Fruit fly (Drosophila melanogaster) whole organism, embryonic: ENCODE results near the gene Hat1.
A peak's percentile ranks its signal among the peaks of the same experiment; 100 is the strongest.

Source experiments
- Ada2b ChIP-seq: fragments of 200-800 bp; sonication (Bioruptor generic); IDR thresholded peaks from 2 replicates; pipeline ENCODE4 v1.3.6; 2022; ENCODE audit warnings: missing biosample characterization, missing genetic modification characterization
- Adf1 ChIP-seq: fragments of 200-800 bp; sonication (Bioruptor generic); IDR thresholded peaks from 2 replicates; pipeline ENCODE4 v1.3.6; 2022; ENCODE audit warnings: missing biosample characterization, missing genetic modification characterization
- CG10654 ChIP-seq: fragments of 200-800 bp; sonication (Bioruptor generic); optimal IDR thresholded peaks from 2 replicates; lab custom pipeline; 2016; ENCODE audit warnings: missing biosample characterization, missing genetic modification characterization
- CG11093 ChIP-seq: fragments of 200-800 bp; sonication (Bioruptor generic); IDR thresholded peaks from 3 replicates; pipeline ENCODE4 v1.3.6; 2022; ENCODE audit warnings: missing biosample characterization, missing genetic modification characterization
- CG12071 ChIP-seq: fragments of 200-800 bp; sonication (Bioruptor generic); optimal IDR thresholded peaks from 3 replicates; lab custom pipeline; 2018; ENCODE audit warnings: missing biosample characterization, mild to moderate bottlenecking, missing genetic modification characterization
- CG12236 ChIP-seq: fragments of 200-800 bp; sonication (Bioruptor generic); optimal IDR thresholded peaks from 2 replicates; lab custom pipeline; 2016; ENCODE audit warnings: missing biosample characterization, missing genetic modification characterization
- CG14050 ChIP-seq: fragments of 200-800 bp; sonication (Bioruptor generic); IDR thresholded peaks from 3 replicates; pipeline ENCODE4 v1.3.6; 2022; ENCODE audit warnings: missing biosample characterization, missing genetic modification characterization
- CG1602 ChIP-seq: fragments of 200-800 bp; sonication (Bioruptor generic); optimal IDR thresholded peaks from 3 replicates; lab custom pipeline; 2016; ENCODE audit warnings: missing biosample characterization, missing genetic modification characterization
- CG17912 ChIP-seq: fragments of 200-800 bp; sonication (Bioruptor generic); optimal IDR thresholded peaks from 2 replicates; lab custom pipeline; 2018; ENCODE audit warnings: missing biosample characterization, mild to moderate bottlenecking, missing genetic modification characterization
- CG18262 ChIP-seq: fragments of 200-800 bp; optimal IDR thresholded peaks from 3 replicates; lab custom pipeline; 2019; ENCODE audit warnings: missing biosample characterization, mild to moderate bottlenecking, missing genetic modification characterization, moderate library complexity
- CG2875 ChIP-seq: fragments of 200-800 bp; sonication (Bioruptor generic); optimal IDR thresholded peaks from 2 replicates; lab custom pipeline; 2017; ENCODE audit warnings: missing biosample characterization, mild to moderate bottlenecking, missing genetic modification characterization, missing genetic modification reagents
- CG32767 ChIP-seq: fragments of 200-800 bp; sonication (Bioruptor generic); IDR thresholded peaks from 2 replicates; pipeline ENCODE4 v1.3.6; 2022; ENCODE audit warnings: missing biosample characterization, missing genetic modification characterization
- CG3407 ChIP-seq: fragments of 200-800 bp; sonication (Bioruptor generic); optimal IDR thresholded peaks from 2 replicates; lab custom pipeline; 2018; ENCODE audit warnings: missing biosample characterization, mild to moderate bottlenecking, missing genetic modification characterization
- CG4730 ChIP-seq: fragments of 200-800 bp; sonication (Bioruptor generic); IDR thresholded peaks from 2 replicates; pipeline ENCODE4 v1.3.6; 2022; ENCODE audit warnings: missing biosample characterization, missing genetic modification characterization
- CG6272 ChIP-seq: fragments of 200-800 bp; sonication (Bioruptor generic); IDR thresholded peaks from 2 replicates; pipeline ENCODE4 v1.3.6; 2022; ENCODE audit warnings: missing biosample characterization, missing genetic modification characterization
- CG6689 ChIP-seq: fragments of 200-800 bp; sonication (Bioruptor generic); IDR thresholded peaks from 2 replicates; pipeline ENCODE4 v1.3.6; 2022; ENCODE audit warnings: missing biosample characterization, missing genetic modification characterization
- CG8359 ChIP-seq: fragments of 200-800 bp; sonication (Bioruptor generic); optimal IDR thresholded peaks from 2 replicates; lab custom pipeline; 2017; ENCODE audit warnings: missing biosample characterization, mild to moderate bottlenecking, missing genetic modification characterization, borderline replicate concordance
- CG8388 ChIP-seq: fragments of 200-800 bp; sonication (Bioruptor generic); optimal IDR thresholded peaks from 2 replicates; lab custom pipeline; 2019; ENCODE audit warnings: missing biosample characterization, mild to moderate bottlenecking, missing genetic modification characterization, moderate library complexity
- CG8944 ChIP-seq: fragments of 200-800 bp; sonication (Bioruptor generic); optimal IDR thresholded peaks from 3 replicates; lab custom pipeline; 2016; ENCODE audit warnings: missing biosample characterization, missing genetic modification characterization
- CG9609 ChIP-seq: fragments of 200-800 bp; sonication (Bioruptor generic); optimal IDR thresholded peaks from 3 replicates; lab custom pipeline; 2016; ENCODE audit warnings: missing biosample characterization, missing genetic modification characterization
- Drgx ChIP-seq: fragments of 200-800 bp; sonication (Bioruptor generic); IDR thresholded peaks from 2 replicates; pipeline ENCODE4 v1.3.6; 2022; ENCODE audit warnings: missing biosample characterization, missing genetic modification characterization
- E2f2 ChIP-seq: fragments of 200-800 bp; sonication (Bioruptor generic); IDR thresholded peaks from 2 replicates; pipeline ENCODE4 v1.3.6; 2022; ENCODE audit warnings: missing biosample characterization, missing genetic modification characterization
- Gug ChIP-seq: fragments of 200-800 bp; sonication (Bioruptor generic); IDR thresholded peaks from 4 replicates; pipeline ENCODE4 v1.3.6; 2022; ENCODE audit warnings: missing biosample characterization, missing genetic modification characterization
- Lim3 ChIP-seq: fragments of 200-800 bp; sonication (Bioruptor generic); IDR thresholded peaks from 2 replicates; pipeline ENCODE4 v1.3.6; 2022; ENCODE audit warnings: missing biosample characterization, missing genetic modification characterization
- MBD-R2 ChIP-seq: fragments of 200-800 bp; sonication (Bioruptor generic); IDR thresholded peaks from 2 replicates; pipeline ENCODE4 v1.3.6; 2022; ENCODE audit warnings: missing biosample characterization, missing genetic modification characterization
- Max ChIP-seq: fragments of 200-800 bp; sonication (Bioruptor generic); optimal IDR thresholded peaks from 2 replicates; lab custom pipeline; 2016; ENCODE audit warnings: missing biosample characterization, mild to moderate bottlenecking, missing genetic modification characterization
- Med ChIP-seq: fragments of 200-800 bp; sonication (Bioruptor generic); peaks from one replicate; lab custom pipeline; 2016; ENCODE audit warnings: missing biosample characterization, missing genetic modification characterization, mild to moderate bottlenecking, inconsistent platforms, moderate library complexity
- Mes4 ChIP-seq: fragments of 200-800 bp; sonication (Bioruptor generic); optimal IDR thresholded peaks from 2 replicates; lab custom pipeline; 2016; ENCODE audit warnings: missing biosample characterization, missing genetic modification characterization
- NC2β ChIP-seq: fragments of 200-800 bp; sonication (Bioruptor generic); optimal IDR thresholded peaks from 2 replicates; lab custom pipeline; 2016; ENCODE audit warnings: missing biosample characterization, missing genetic modification characterization
- Optix ChIP-seq: fragments of 200-800 bp; sonication (Bioruptor generic); IDR thresholded peaks from 3 replicates; pipeline ENCODE4 v1.3.6; 2022; ENCODE audit warnings: missing biosample characterization, missing genetic modification characterization
- Ravus ChIP-seq: fragments of 200-800 bp; sonication (Bioruptor generic); IDR thresholded peaks from 2 replicates; pipeline ENCODE4 v1.3.6; 2022; ENCODE audit warnings: missing biosample characterization, missing genetic modification characterization
- Scr ChIP-seq: fragments of 200-800 bp; sonication (Bioruptor generic); IDR thresholded peaks from 2 replicates; pipeline ENCODE4 v1.3.6; 2022; ENCODE audit warnings: missing biosample characterization, missing genetic modification characterization; ENCODE audit not compliant: partially characterized antibody
- Taf1 ChIP-seq: fragments of 200-800 bp; sonication (Bioruptor generic); IDR thresholded peaks from 2 replicates; pipeline ENCODE4 v1.3.6; 2022; ENCODE audit warnings: missing biosample characterization, missing genetic modification characterization
- bbx ChIP-seq: fragments of 200-800 bp; sonication (Bioruptor generic); IDR thresholded peaks from 2 replicates; pipeline ENCODE4 v1.3.6; 2022; ENCODE audit warnings: missing biosample characterization, missing genetic modification characterization; ENCODE audit not compliant: partially characterized antibody
- crol ChIP-seq: fragments of 200-800 bp; sonication (Bioruptor generic); IDR thresholded peaks from 2 replicates; pipeline ENCODE4 v1.3.6; 2022; ENCODE audit warnings: missing biosample characterization, missing genetic modification characterization
- exex ChIP-seq: fragments of 200-800 bp; sonication (Bioruptor generic); optimal IDR thresholded peaks from 4 replicates; lab custom pipeline; 2018; ENCODE audit warnings: missing biosample characterization, mild to moderate bottlenecking, missing genetic modification characterization, moderate library complexity
- eyg ChIP-seq: fragments of 200-800 bp; sonication (Bioruptor generic); optimal IDR thresholded peaks from 3 replicates; lab custom pipeline; 2016; ENCODE audit warnings: missing biosample characterization, missing genetic modification characterization
- gce ChIP-seq: fragments of 200-800 bp; sonication (Bioruptor generic); IDR thresholded peaks from 3 replicates; pipeline ENCODE4 v1.3.6; 2022; ENCODE audit warnings: missing biosample characterization, missing genetic modification characterization
- gt ChIP-seq: fragments of 200-800 bp; sonication (Bioruptor generic); IDR thresholded peaks from 2 replicates; pipeline ENCODE4 v1.3.6; 2022; ENCODE audit warnings: missing biosample characterization, missing genetic modification characterization
- ham ChIP-seq: fragments of 200-800 bp; sonication (Bioruptor generic); IDR thresholded peaks from 2 replicates; pipeline ENCODE4 v1.3.6; 2022; ENCODE audit warnings: missing biosample characterization, missing genetic modification characterization
- inv ChIP-seq: fragments of 200-800 bp; sonication (Bioruptor generic); IDR thresholded peaks from 2 replicates; pipeline ENCODE4 v1.3.6; 2022; ENCODE audit warnings: missing biosample characterization, missing genetic modification characterization; ENCODE audit not compliant: partially characterized antibody
- nau ChIP-seq: fragments of 200-800 bp; sonication (Bioruptor generic); optimal IDR thresholded peaks from 3 replicates; lab custom pipeline; 2017; ENCODE audit warnings: missing biosample characterization, mild to moderate bottlenecking, missing genetic modification characterization, missing genetic modification reagents
- nom ChIP-seq: fragments of 200-800 bp; sonication (Bioruptor generic); optimal IDR thresholded peaks from 2 replicates; lab custom pipeline; 2017; ENCODE audit warnings: missing biosample characterization, missing genetic modification characterization, mild to moderate bottlenecking, moderate library complexity, missing genetic modification reagents
- otp ChIP-seq: fragments of 200-800 bp; sonication (Bioruptor generic); IDR thresholded peaks from 3 replicates; pipeline ENCODE4, ENCODE4 v1.3.6; 2022; ENCODE audit warnings: missing biosample characterization, missing genetic modification characterization
- pb ChIP-seq: fragments of 200-800 bp; sonication (Bioruptor generic); optimal IDR thresholded peaks from 3 replicates; lab custom pipeline; 2016; ENCODE audit warnings: missing biosample characterization, missing genetic modification characterization
- pita ChIP-seq: fragments of 200-800 bp; sonication (Bioruptor generic); optimal IDR thresholded peaks from 2 replicates; lab custom pipeline; 2017; ENCODE audit warnings: missing biosample characterization, mild to moderate bottlenecking, missing genetic modification characterization
- pzg ChIP-seq: fragments of 200-800 bp; sonication (Bioruptor generic); optimal IDR thresholded peaks from 3 replicates; lab custom pipeline; 2018; ENCODE audit warnings: missing biosample characterization, mild to moderate bottlenecking, missing genetic modification characterization, moderate library complexity
- ranshi ChIP-seq: fragments of 200-800 bp; sonication (Bioruptor generic); IDR thresholded peaks from 2 replicates; pipeline ENCODE4 v1.3.6; 2022; ENCODE audit warnings: missing biosample characterization, missing genetic modification characterization
- ro ChIP-seq: fragments of 200-800 bp; sonication (Bioruptor generic); IDR thresholded peaks from 2 replicates; pipeline ENCODE4 v1.3.6; 2022; ENCODE audit warnings: missing biosample characterization, missing genetic modification characterization
- shn ChIP-seq: fragments of 200-800 bp; sonication (Bioruptor generic); optimal IDR thresholded peaks from 3 replicates; lab custom pipeline; 2016; ENCODE audit warnings: missing biosample characterization, missing genetic modification characterization
- stwl ChIP-seq: fragments of 200-800 bp; sonication (Bioruptor generic); optimal IDR thresholded peaks from 3 replicates; lab custom pipeline; 2018; ENCODE audit warnings: missing biosample characterization, mild to moderate bottlenecking, missing genetic modification characterization, moderate library complexity
- tio ChIP-seq: fragments of 200-800 bp; sonication (Bioruptor generic); optimal IDR thresholded peaks from 2 replicates; lab custom pipeline; 2017; ENCODE audit warnings: missing biosample characterization, missing genetic modification characterization, inconsistent platforms

Gene Hat1

DNA sequence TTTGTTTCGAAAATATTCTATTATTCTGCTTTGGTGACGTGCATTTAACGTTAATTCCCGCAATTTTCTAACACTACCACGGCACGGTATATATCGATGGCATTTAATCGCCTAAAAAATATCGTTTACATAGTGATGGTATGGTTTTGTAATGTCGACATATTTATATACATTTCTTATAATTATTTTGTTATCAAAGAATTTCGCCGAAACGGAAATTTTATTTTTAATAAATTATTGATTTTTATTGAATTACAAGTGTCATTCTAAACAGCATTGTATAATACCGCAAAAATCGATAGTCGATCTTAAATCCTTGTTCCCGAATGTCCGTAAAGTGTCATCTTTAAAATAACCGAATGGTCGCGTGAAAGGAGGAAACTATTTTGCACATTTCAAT, 35.3 kb upstream of the Hat1 start, which contains the start of the genes Sec20 and dgrn (continued):
- TF ChIP-seq CG2875 (GFP tag; lab: Kevin White, UChicago): no peak
- TF ChIP-seq Drgx (GFP tag; lab: Robert Waterston, UW): no peak
- TF ChIP-seq ro (GFP tag; lab: Robert Waterston, UW): no peak
- no peak for TF ChIP-seq CG8944
- TF ChIP-seq exex (tag; lab: Kevin White, UChicago): peak; percentile 56
- TF ChIP-seq pzg (GFP tag; lab: Kevin White, UChicago): peak; percentile 77
- peak; percentile 79 for TF ChIP-seq Med
- TF ChIP-seq CG3407 (GFP tag; lab: Kevin White, UChicago): peak; percentile 25
- 0 out of 2 replicates have a peak, but pooled peaks have one; percentile 20 for TF ChIP-seq CG4730
- TF ChIP-seq CG8359 (GFP tag; lab: Kevin White, UChicago): no peak
- no peak for TF ChIP-seq pb
- TF ChIP-seq ranshi (GFP tag; lab: Robert Waterston, UW): 0 out of 2 replicates have a peak, but pooled peaks have one; percentile 21
- no peak for TF ChIP-seq CG12236 (GFP tag; lab: Kevin White, UChicago)
- TF ChIP-seq bbx: peak; percentile 94
- peak; percentile 96 for TF ChIP-seq inv (GFP tag; lab: Robert Waterston, UW)
- TF ChIP-seq CG18262 (tag; lab: Kevin White, UChicago): peak; percentile 72
- TF ChIP-seq nau (GFP tag; lab: Kevin White, UChicago): no peak
- TF ChIP-seq MBD-R2 (GFP tag; lab: Robert Waterston, UW): peak; percentile 92
- peak; percentile 55; the same call in 1 of the 2 replicates for TF ChIP-seq CG32767 (GFP tag; lab: Robert Waterston, UW)
- peak; percentile 97 for TF ChIP-seq Scr (GFP tag; lab: Robert Waterston, UW)
- TF ChIP-seq CG11093 (GFP tag; lab: Robert Waterston, UW): no peak
- TF ChIP-seq crol (GFP tag; lab: Robert Waterston, UW): no peak
- TF ChIP-seq CG10654: peak; percentile 50
- TF ChIP-seq E2f2 (GFP tag; lab: Robert Waterston, UW): peak; percentile 69
- no peak for TF ChIP-seq Optix (GFP tag; lab: Robert Waterston, UW)
- peak; percentile 73 for TF ChIP-seq CG6272 (GFP tag; lab: Robert Waterston, UW)
- TF ChIP-seq stwl (tag; lab: Kevin White, UChicago): peak; percentile 90
- peak; percentile 38; the same call in 1 of the 3 replicates for TF ChIP-seq CG14050 (GFP tag; lab: Robert Waterston, UW)
- TF ChIP-seq ham: no peak
- TF ChIP-seq Ravus: no peak
- no peak for TF ChIP-seq gce (GFP tag; lab: Robert Waterston, UW)
- TF ChIP-seq shn (GFP tag; lab: Kevin White, UChicago): no peak
- peak; percentile 33; the same call in 1 of the 2 replicates for TF ChIP-seq Ada2b (GFP tag; lab: Robert Waterston, UW)
- TF ChIP-seq Taf1: 0 out of 2 replicates have a peak, but pooled peaks have one; percentile 28
- TF ChIP-seq otp (GFP tag; lab: Robert Waterston, UW): no peak
- peak; percentile 25 for TF ChIP-seq Mes4 (GFP tag; lab: Kevin White, UChicago)
- TF ChIP-seq CG17912: no peak
- TF ChIP-seq gt (GFP tag; lab: Robert Waterston, UW): no peak
- peak; percentile 66 for TF ChIP-seq CG8388 (GFP tag; lab: Kevin White, UChicago)
- no peak for TF ChIP-seq eyg (GFP tag; lab: Kevin White, UChicago)
- no peak for TF ChIP-seq NC2β (GFP tag; lab: Kevin White, UChicago)
- TF ChIP-seq pita (GFP tag; lab: Kevin White, UChicago): no peak
- TF ChIP-seq Max (GFP tag; lab: Kevin White, UChicago): peak; percentile 74
- no peak for TF ChIP-seq tio (GFP tag; lab: Kevin White, UChicago)
- peak; percentile 52; the same call in 2 of the 4 replicates for TF ChIP-seq Gug
- TF ChIP-seq nom: no peak
- no peak for TF ChIP-seq Lim3 (GFP tag; lab: Robert Waterston, UW)
- TF ChIP-seq CG12071 (GFP tag; lab: Kevin White, UChicago): no peak
- peak; percentile 37 for TF ChIP-seq CG9609 (GFP tag; lab: Kevin White, UChicago)
- TF ChIP-seq Adf1 (GFP tag; lab: Robert Waterston, UW): peak; percentile 45
- peak; percentile 47; the same call in 1 of the 2 replicates for TF ChIP-seq CG6689 (GFP tag; lab: Robert Waterston, UW)
- TF ChIP-seq CG1602: peak; percentile 65
